Worm (Caenorhabditis elegans) whole organism, L3 larva: ENCODE measurements around the gene E02A10.3.

ENCODE experiments used
- R02D3.7 ChIP-seq: fragments of 150-350 bp; optimal IDR thresholded peaks from 2 replicates; lab custom pipeline; 2014; ENCODE audit warnings: missing biosample characterization, missing genetic modification characterization
- ama-1 ChIP-seq: fragments of 150-350 bp; optimal IDR thresholded peaks from 2 replicates; lab custom pipeline; 2018
- ceh-16 ChIP-seq: sonication (generic microtip); optimal IDR thresholded peaks from 2 replicates; lab custom pipeline; 2017; ENCODE audit warnings: missing biosample characterization, missing genetic modification characterization
- ceh-28 ChIP-seq: fragments of 150-350 bp; optimal IDR thresholded peaks from 2 replicates; lab custom pipeline; 2014; ENCODE audit warnings: missing biosample characterization, missing genetic modification reagents, missing genetic modification characterization
- ceh-82 ChIP-seq: fragments of 150-350 bp; optimal IDR thresholded peaks from 2 replicates; lab custom pipeline; 2014; ENCODE audit warnings: missing biosample characterization, missing genetic modification characterization
- ceh-9 ChIP-seq: sonication (generic microtip); optimal IDR thresholded peaks from 2 replicates; lab custom pipeline; 2018; ENCODE audit warnings: missing biosample characterization, missing genetic modification characterization
- egl-27 ChIP-seq: sonication (generic microtip); optimal IDR thresholded peaks from 4 replicates; lab custom pipeline; 2017; ENCODE audit warnings: missing biosample characterization, missing genetic modification reagents, missing genetic modification characterization
- egl-5 ChIP-seq: fragments of 150-350 bp; optimal IDR thresholded peaks from 2 replicates; lab custom pipeline; 2017; ENCODE audit warnings: missing biosample characterization, missing genetic modification reagents, missing genetic modification characterization, inconsistent platforms
- elt-1 ChIP-seq: fragments of 150-350 bp; optimal IDR thresholded peaks from 2 replicates; lab custom pipeline; 2014; ENCODE audit warnings: missing biosample characterization, missing genetic modification characterization
- elt-2 ChIP-seq: sonication (generic microtip); optimal IDR thresholded peaks from 2 replicates; lab custom pipeline; 2016; ENCODE audit warnings: missing genetic modification reagents, mild to moderate bottlenecking, missing genetic modification characterization, missing compliant biosample characterization
- eor-1 ChIP-seq, 2 experiments: fragments of 150-350 bp; optimal IDR thresholded peaks; 2 replicates each; lab custom pipeline; 2014 to 2018; ENCODE audit warnings: missing biosample characterization in 2 of 2, missing genetic modification characterization in 2 of 2
- fkh-10 ChIP-seq: sonication (generic microtip); optimal IDR thresholded peaks from 2 replicates; lab custom pipeline; 2017; ENCODE audit warnings: missing biosample characterization, missing genetic modification reagents, missing genetic modification characterization
- fos-1 ChIP-seq: fragments of 150-350 bp; optimal IDR thresholded peaks from 2 replicates; lab custom pipeline; 2014; ENCODE audit warnings: missing biosample characterization, missing genetic modification characterization
- jun-1 ChIP-seq: fragments of 150-350 bp; optimal IDR thresholded peaks from 2 replicates; lab custom pipeline; 2014; ENCODE audit warnings: missing biosample characterization, missing genetic modification reagents, missing genetic modification characterization
- lin-15B ChIP-seq: fragments of 150-350 bp; optimal IDR thresholded peaks from 2 replicates; lab custom pipeline; 2014; ENCODE audit warnings: missing biosample characterization, missing genetic modification characterization
- lin-39 ChIP-seq: fragments of 150-350 bp; optimal IDR thresholded peaks from 2 replicates; lab custom pipeline; 2018; ENCODE audit warnings: missing biosample characterization, missing genetic modification reagents, missing genetic modification characterization
- lsy-12 ChIP-seq: sonication (generic microtip); optimal IDR thresholded peaks from 2 replicates; lab custom pipeline; 2016; ENCODE audit warnings: mild to moderate bottlenecking, missing genetic modification characterization, missing compliant biosample characterization
- mdl-1 ChIP-seq: fragments of 150-350 bp; optimal IDR thresholded peaks from 2 replicates; lab custom pipeline; 2014; ENCODE audit warnings: missing biosample characterization, missing genetic modification characterization
- nfya-1 ChIP-seq: sonication (generic microtip); optimal IDR thresholded peaks from 2 replicates; lab custom pipeline; 2017; ENCODE audit warnings: missing genetic modification characterization, mild to moderate bottlenecking, missing compliant biosample characterization, antibody characterized with exemption, moderate library complexity; ENCODE audit not compliant: insufficient read depth
- nhr-11 ChIP-seq: fragments of 150-350 bp; optimal IDR thresholded peaks from 2 replicates; lab custom pipeline; 2014; ENCODE audit warnings: missing biosample characterization, missing genetic modification characterization
- nhr-23 ChIP-seq: fragments of 150-350 bp; optimal IDR thresholded peaks from 2 replicates; lab custom pipeline; 2014; ENCODE audit warnings: missing biosample characterization, missing genetic modification reagents, missing genetic modification characterization
- nhr-237 ChIP-seq: fragments of 150-350 bp; optimal IDR thresholded peaks from 2 replicates; lab custom pipeline; 2014; ENCODE audit warnings: missing biosample characterization, missing genetic modification characterization
- nhr-25 ChIP-seq: sonication (generic microtip); optimal IDR thresholded peaks from 2 replicates; lab custom pipeline; 2017; ENCODE audit warnings: missing biosample characterization, missing genetic modification characterization
- nhr-28 ChIP-seq: fragments of 150-350 bp; optimal IDR thresholded peaks from 2 replicates; lab custom pipeline; 2014; ENCODE audit warnings: missing biosample characterization, missing genetic modification characterization
- nhr-43 ChIP-seq: sonication (generic microtip); optimal IDR thresholded peaks from 2 replicates; lab custom pipeline; 2016; ENCODE audit warnings: mild to moderate bottlenecking, missing genetic modification characterization, missing compliant biosample characterization; ENCODE audit not compliant: poor library complexity, severe bottlenecking
- nhr-76 ChIP-seq: fragments of 150-350 bp; sonication (generic microtip); optimal IDR thresholded peaks from 5 replicates; lab custom pipeline; 2014; ENCODE audit warnings: missing biosample characterization, missing genetic modification characterization
- nhr-77 ChIP-seq: fragments of 150-350 bp; optimal IDR thresholded peaks from 2 replicates; lab custom pipeline; 2014; ENCODE audit warnings: missing biosample characterization, missing genetic modification characterization
- pha-4 ChIP-seq: fragments of 150-350 bp; optimal IDR thresholded peaks from 2 replicates; lab custom pipeline; 2014; ENCODE audit warnings: missing biosample characterization, missing genetic modification reagents, missing genetic modification characterization
- pqm-1 ChIP-seq: fragments of 150-350 bp; optimal IDR thresholded peaks from 2 replicates; lab custom pipeline; 2017; ENCODE audit warnings: missing biosample characterization, missing genetic modification characterization, inconsistent platforms
- sea-2 ChIP-seq: fragments of 150-350 bp; sonication (generic microtip); optimal IDR thresholded peaks from 4 replicates; lab custom pipeline; 2014; ENCODE audit warnings: missing biosample characterization, missing genetic modification reagents, missing genetic modification characterization
- skn-1 ChIP-seq: fragments of 150-350 bp; optimal IDR thresholded peaks from 2 replicates; lab custom pipeline; 2014; ENCODE audit warnings: missing biosample characterization, missing genetic modification characterization
- snpc-4 ChIP-seq: fragments of 150-350 bp; optimal IDR thresholded peaks from 2 replicates; lab custom pipeline; 2014; ENCODE audit warnings: missing biosample characterization, missing genetic modification characterization
- tbx-2 ChIP-seq: sonication (generic microtip); optimal IDR thresholded peaks from 2 replicates; lab custom pipeline; 2016; ENCODE audit warnings: mild to moderate bottlenecking, missing genetic modification characterization, missing compliant biosample characterization
- unc-62 ChIP-seq: fragments of 150-350 bp; sonication (generic microtip); optimal IDR thresholded peaks from 4 replicates; lab custom pipeline; 2014; ENCODE audit warnings: missing biosample characterization, missing genetic modification reagents, missing genetic modification characterization
- ztf-4 ChIP-seq: fragments of 150-350 bp; optimal IDR thresholded peaks from 2 replicates; lab custom pipeline; 2014; ENCODE audit warnings: missing biosample characterization, missing genetic modification characterization

The E02A10.3 gene

ce11 chrV:12542683-12543319 lies 36.6 kb upstream of the E02A10.3 start:
- peak; percentile 78 for TF ChIP-seq nhr-25 (tag; lab: Kevin White, UChicago)
- peak; percentile 62 for TF ChIP-seq lsy-12 (tag; lab: Kevin White, UChicago)
- TF ChIP-seq egl-5 (tag; lab: Kevin White, UChicago) = no peak
- TF ChIP-seq tbx-2 (tag; lab: Kevin White, UChicago) = peak; percentile 56
- TF ChIP-seq ceh-9 = no peak
- TF ChIP-seq ceh-16 (tag; lab: Kevin White, UChicago) = no peak
- TF ChIP-seq sea-2 (GFP tag; lab: Kevin White, UChicago) = no peak
- peak; percentile 20 for TF ChIP-seq ama-1 (lab: Kevin White, UChicago)
- no peak for TF ChIP-seq R02D3.7
- no peak for TF ChIP-seq elt-2 (tag; lab: Kevin White, UChicago)
- TF ChIP-seq nfya-1 = peak; percentile 18
- no peak for TF ChIP-seq pha-4 (tag; lab: Kevin White, UChicago)
- TF ChIP-seq snpc-4 (tag; lab: Kevin White, UChicago) = no peak
- peak; percentile 1 for TF ChIP-seq ceh-82
- peak; percentile 7 for TF ChIP-seq unc-62 (GFP tag; lab: Kevin White, UChicago)
- TF ChIP-seq ceh-28 (tag; lab: Kevin White, UChicago) = no peak
- no peak for TF ChIP-seq ztf-4 (tag; lab: Kevin White, UChicago)
- peak; percentile 20 for TF ChIP-seq jun-1 (tag; lab: Kevin White, UChicago)
- TF ChIP-seq nhr-23 (tag; lab: Kevin White, UChicago) = peak; percentile 81
- TF ChIP-seq fos-1 (tag; lab: Kevin White, UChicago) = peak; percentile 61
- no peak for TF ChIP-seq pqm-1 (tag; lab: Kevin White, UChicago)
- peak; percentile 76 for TF ChIP-seq nhr-43

ce11 chrV:12548830-12549229 lies 30.6 kb upstream of the E02A10.3 start:
- TF ChIP-seq ztf-4 (tag; lab: Kevin White, UChicago) (peak; percentile 50), ceh-16 (tag; lab: Kevin White, UChicago) (no peak), lin-39 (tag; lab: Kevin White, UChicago) (no peak), ceh-28 (tag; lab: Kevin White, UChicago) (peak; percentile 15), nhr-43 (peak; percentile 73), fkh-10 (GFP tag; lab: Kevin White, UChicago) (no peak), nhr-25 (tag; lab: Kevin White, UChicago) (peak; percentile 45), ama-1 (lab: Kevin White, UChicago) (peak; percentile 97), tbx-2 (tag; lab: Kevin White, UChicago) (peak; percentile 65), mdl-1 (tag; lab: Kevin White, UChicago) (no peak), nhr-23 (tag; lab: Kevin White, UChicago) (peak; percentile 74), nhr-77 (no peak), egl-5 (tag; lab: Kevin White, UChicago) (no peak), nhr-28 (tag; lab: Kevin White, UChicago) (peak; percentile 8), lsy-12 (tag; lab: Kevin White, UChicago) (peak; percentile 66), nhr-76 (tag; lab: Kevin White, UChicago) (no peak)

- TF ChIP-seq nhr-77 = no peak
- no peak for TF ChIP-seq egl-27 (tag; lab: Kevin White, UChicago)
- no peak for TF ChIP-seq nhr-11 (tag; lab: Kevin White, UChicago)
- no peak for TF ChIP-seq egl-5 (tag; lab: Kevin White, UChicago)
- no peak for TF ChIP-seq lin-15B (tag; lab: Kevin White, UChicago)
- no peak for TF ChIP-seq ceh-28 (tag; lab: Kevin White, UChicago)
- no peak for TF ChIP-seq skn-1 (tag; lab: Kevin White, UChicago)
- TF ChIP-seq ama-1 (lab: Kevin White, UChicago) = peak; percentile 95
- TF ChIP-seq nhr-25 (tag; lab: Kevin White, UChicago) = peak; percentile 36
- peak; percentile 50 for TF ChIP-seq nhr-43
- no peak for TF ChIP-seq nhr-237
- TF ChIP-seq pqm-1 (tag; lab: Kevin White, UChicago) = no peak
- no peak for TF ChIP-seq eor-1 (tag; optimal IDR thresholded peaks at IDR 0.05; lab: Kevin White, UChicago)
These were observed 29.8 kb upstream of the E02A10.3 start for ce11 chrV:12549604-12550003.

ce11 chrV:12550036-12550626 lies 29.3 kb upstream of the E02A10.3 start, which contains the start of gene F45D3.3:
F45D3.3 (minus strand) TSS chrV:12550385.
- TF ChIP-seq egl-5 (tag; lab: Kevin White, UChicago) (no peak), nhr-23 (tag; lab: Kevin White, UChicago) (peak; percentile 80), nfya-1 (peak; percentile 31), ama-1 (lab: Kevin White, UChicago) (peak; percentile 91), nhr-43 (peak; percentile 55), nhr-25 (tag; lab: Kevin White, UChicago) (peak; percentile 35), elt-1 (tag; lab: Kevin White, UChicago) (no peak)
